Fruit fly (Drosophila melanogaster) whole organism, wandering third instar larva: ENCODE measurements around the gene Rlip.

Experiments
- Abd-B ChIP-seq: fragments of >200 bp; optimal IDR thresholded peaks from 2 replicates; lab custom pipeline; 2017; ENCODE audit warnings: missing biosample characterization, missing genetic modification characterization
- CG32264 ChIP-seq: fragments of 200-800 bp; sonication (Bioruptor generic); optimal IDR thresholded peaks from 2 replicates; lab custom pipeline; 2016; ENCODE audit warnings: missing biosample characterization, missing genetic modification characterization
- CG9705 ChIP-seq: fragments of 200-800 bp; sonication (Bioruptor generic); optimal IDR thresholded peaks from 2 replicates; lab custom pipeline; 2018; ENCODE audit warnings: missing biosample characterization, mild to moderate bottlenecking, missing genetic modification characterization
- CrebA ChIP-seq: fragments of 200-800 bp; sonication (Bioruptor generic); optimal IDR thresholded peaks from 2 replicates; lab custom pipeline; 2016; ENCODE audit warnings: missing biosample characterization, mild to moderate bottlenecking, missing genetic modification characterization, borderline replicate concordance
- Dfd ChIP-seq: fragments of >200 bp; optimal IDR thresholded peaks from 2 replicates; lab custom pipeline; 2017; ENCODE audit warnings: missing biosample characterization, missing genetic modification characterization
- Dif ChIP-seq: fragments of 200-275, 200-300 bp; sonication (Bioruptor generic); optimal IDR thresholded peaks from 2 replicates; lab custom pipeline; 2018; ENCODE audit warnings: missing biosample characterization, missing genetic modification characterization; ENCODE audit not compliant: partially characterized antibody
- GATAd ChIP-seq: sonication (Bioruptor generic); optimal IDR thresholded peaks from 2 replicates; lab custom pipeline; 2016; ENCODE audit warnings: missing biosample characterization, missing genetic modification characterization
- HLH106 ChIP-seq: fragments of 200-800 bp; optimal IDR thresholded peaks from 3 replicates; lab custom pipeline; 2019; ENCODE audit warnings: missing biosample characterization, mild to moderate bottlenecking, missing genetic modification characterization, moderate library complexity
- Hnf4 ChIP-seq: fragments of 200-800 bp; sonication (Bioruptor generic); optimal IDR thresholded peaks from 2 replicates; lab custom pipeline; 2016; ENCODE audit warnings: missing biosample characterization, mild to moderate bottlenecking, missing genetic modification characterization
- Hr78 ChIP-seq: fragments of >200 bp; optimal IDR thresholded peaks from 2 replicates; lab custom pipeline; 2017; ENCODE audit warnings: missing biosample characterization, missing genetic modification characterization
- Hr83 ChIP-seq: fragments of 200-300 bp; sonication (Bioruptor generic); optimal IDR thresholded peaks from 2 replicates; lab custom pipeline; 2016; ENCODE audit warnings: missing biosample characterization, mild to moderate bottlenecking, missing genetic modification characterization, moderate library complexity; ENCODE audit not compliant: poor library complexity, severe bottlenecking
- Jra ChIP-seq: sonication (Bioruptor generic); optimal IDR thresholded peaks from 2 replicates; lab custom pipeline; 2016; ENCODE audit warnings: missing biosample characterization, missing genetic modification characterization
- Mio ChIP-seq: sonication (Bioruptor generic); optimal IDR thresholded peaks from 2 replicates; lab custom pipeline; 2016; ENCODE audit warnings: missing biosample characterization, missing genetic modification characterization
- Myc ChIP-seq: fragments of >200 bp; optimal IDR thresholded peaks from 2 replicates; lab custom pipeline; 2017
- N ChIP-seq: fragments of >200 bp; optimal IDR thresholded peaks from 2 replicates; lab custom pipeline; 2018; ENCODE audit warnings: missing biosample characterization, missing external identifiers, missing genetic modification characterization
- OdsH ChIP-seq: fragments of 200-800 bp; sonication (Bioruptor generic); optimal IDR thresholded peaks from 2 replicates; lab custom pipeline; 2016; ENCODE audit warnings: missing biosample characterization, mild to moderate bottlenecking, missing genetic modification characterization
- Rel ChIP-seq, 2 experiments: fragments of 200-800 bp; sonication (Bioruptor generic) in 1 of 2; optimal IDR thresholded peaks; 2 replicates in 1 of 2; 3 replicates in 1 of 2; lab custom pipeline; 2016 to 2019; ENCODE audit warnings: mild to moderate bottlenecking in 2 of 2, missing biosample characterization in 2 of 2, missing genetic modification characterization in 2 of 2, moderate library complexity in 1 of 2
- Sp1 ChIP-seq: fragments of 200-800 bp; sonication (Bioruptor generic); optimal IDR thresholded peaks from 3 replicates; lab custom pipeline; 2019; ENCODE audit warnings: missing biosample characterization, mild to moderate bottlenecking, missing genetic modification characterization, moderate library complexity
- Vsx2 ChIP-seq: fragments of 200-300, 225-300 bp; sonication (Bioruptor generic); optimal IDR thresholded peaks from 2 replicates; lab custom pipeline; 2018; ENCODE audit warnings: missing biosample characterization, missing genetic modification characterization; ENCODE audit not compliant: partially characterized antibody
- br ChIP-seq: fragments of 200-800 bp; sonication (Bioruptor generic); optimal IDR thresholded peaks from 2 replicates; lab custom pipeline; 2016; ENCODE audit warnings: missing biosample characterization, missing genetic modification characterization
- brk ChIP-seq: fragments of 200-800 bp; sonication (Bioruptor generic); optimal IDR thresholded peaks from 2 replicates; lab custom pipeline; 2016; ENCODE audit warnings: missing biosample characterization, mild to moderate bottlenecking, missing genetic modification characterization
- dl ChIP-seq, 2 experiments: fragments of 175-275, 200-275 bp in 1 of 2; fragments of 200-275 bp in 1 of 2; sonication (Bioruptor generic); optimal IDR thresholded peaks; lab custom pipeline; 2018; ENCODE audit warnings: mild to moderate bottlenecking in 2 of 2, missing biosample characterization in 2 of 2, missing genetic modification characterization in 2 of 2, moderate library complexity in 2 of 2; ENCODE audit not compliant: partially characterized antibody in 2 of 2, insufficient read depth in 1 of 2
- dmrt93B ChIP-seq: fragments of 200-800 bp; sonication (Bioruptor generic); optimal IDR thresholded peaks from 2 replicates; lab custom pipeline; 2018; ENCODE audit warnings: missing biosample characterization, mild to moderate bottlenecking, missing genetic modification characterization
- dsf ChIP-seq: sonication (Bioruptor generic); optimal IDR thresholded peaks from 2 replicates; lab custom pipeline; 2016; ENCODE audit warnings: missing biosample characterization, missing genetic modification characterization, borderline replicate concordance
- ey ChIP-seq: fragments of 200-800 bp; sonication (Bioruptor generic); optimal IDR thresholded peaks from 2 replicates; lab custom pipeline; 2016; ENCODE audit warnings: missing biosample characterization, missing genetic modification characterization
- foxo ChIP-seq, 2 experiments: fragments of 200-800 bp; sonication (Bioruptor generic); optimal IDR thresholded peaks; 2 replicates in 1 of 2; 3 replicates in 1 of 2; lab custom pipeline; 2016 to 2017; ENCODE audit warnings: missing biosample characterization in 2 of 2, missing genetic modification characterization in 2 of 2
- fru ChIP-seq: fragments of 200-800 bp; sonication (Bioruptor generic); optimal IDR thresholded peaks from 3 replicates; lab custom pipeline; 2016; ENCODE audit warnings: missing biosample characterization, mild to moderate bottlenecking, missing genetic modification characterization
- h ChIP-seq: fragments of 200-800 bp; sonication (Bioruptor generic); optimal IDR thresholded peaks from 3 replicates; lab custom pipeline; 2016; ENCODE audit warnings: missing biosample characterization, mild to moderate bottlenecking, missing genetic modification characterization
- jim ChIP-seq: fragments of 175-275, 200-325 bp; sonication (Bioruptor generic); optimal IDR thresholded peaks from 2 replicates; lab custom pipeline; 2016; ENCODE audit warnings: missing biosample characterization, mild to moderate bottlenecking, missing genetic modification characterization
- lola ChIP-seq: fragments of >200 bp; optimal IDR thresholded peaks from 2 replicates; lab custom pipeline; 2017; ENCODE audit warnings: missing biosample characterization, missing genetic modification characterization
- pan ChIP-seq: fragments of >200 bp; optimal IDR thresholded peaks from 2 replicates; lab custom pipeline; 2017
- psq ChIP-seq: fragments of 200-800 bp; sonication (Bioruptor generic); optimal IDR thresholded peaks from 3 replicates; lab custom pipeline; 2017; ENCODE audit warnings: missing biosample characterization, mild to moderate bottlenecking, missing genetic modification characterization, moderate library complexity
- rgr ChIP-seq: fragments of 200-800 bp; sonication (Bioruptor generic); optimal IDR thresholded peaks from 3 replicates; lab custom pipeline; 2016; ENCODE audit warnings: missing biosample characterization, mild to moderate bottlenecking, missing genetic modification characterization
- sage ChIP-seq: fragments of 200-800 bp; sonication (Bioruptor generic); optimal IDR thresholded peaks from 2 replicates; lab custom pipeline; 2016; ENCODE audit warnings: missing biosample characterization, mild to moderate bottlenecking, missing genetic modification characterization
- sv ChIP-seq: fragments of 200-800 bp; sonication (Bioruptor generic); optimal IDR thresholded peaks from 3 replicates; lab custom pipeline; 2016; ENCODE audit warnings: missing biosample characterization, missing genetic modification characterization
- tai ChIP-seq: sonication (Bioruptor generic); optimal IDR thresholded peaks from 2 replicates; lab custom pipeline; 2016; ENCODE audit warnings: missing biosample characterization, missing genetic modification characterization
- usp ChIP-seq: fragments of >200 bp; optimal IDR thresholded peaks from 2 replicates; lab custom pipeline; 2017; ENCODE audit warnings: missing biosample characterization, missing genetic modification characterization
- woc ChIP-seq: sonication (Bioruptor generic); optimal IDR thresholded peaks from 2 replicates; lab custom pipeline; 2016; ENCODE audit warnings: missing biosample characterization, mild to moderate bottlenecking, missing genetic modification characterization

Rlip gene

DNA sequence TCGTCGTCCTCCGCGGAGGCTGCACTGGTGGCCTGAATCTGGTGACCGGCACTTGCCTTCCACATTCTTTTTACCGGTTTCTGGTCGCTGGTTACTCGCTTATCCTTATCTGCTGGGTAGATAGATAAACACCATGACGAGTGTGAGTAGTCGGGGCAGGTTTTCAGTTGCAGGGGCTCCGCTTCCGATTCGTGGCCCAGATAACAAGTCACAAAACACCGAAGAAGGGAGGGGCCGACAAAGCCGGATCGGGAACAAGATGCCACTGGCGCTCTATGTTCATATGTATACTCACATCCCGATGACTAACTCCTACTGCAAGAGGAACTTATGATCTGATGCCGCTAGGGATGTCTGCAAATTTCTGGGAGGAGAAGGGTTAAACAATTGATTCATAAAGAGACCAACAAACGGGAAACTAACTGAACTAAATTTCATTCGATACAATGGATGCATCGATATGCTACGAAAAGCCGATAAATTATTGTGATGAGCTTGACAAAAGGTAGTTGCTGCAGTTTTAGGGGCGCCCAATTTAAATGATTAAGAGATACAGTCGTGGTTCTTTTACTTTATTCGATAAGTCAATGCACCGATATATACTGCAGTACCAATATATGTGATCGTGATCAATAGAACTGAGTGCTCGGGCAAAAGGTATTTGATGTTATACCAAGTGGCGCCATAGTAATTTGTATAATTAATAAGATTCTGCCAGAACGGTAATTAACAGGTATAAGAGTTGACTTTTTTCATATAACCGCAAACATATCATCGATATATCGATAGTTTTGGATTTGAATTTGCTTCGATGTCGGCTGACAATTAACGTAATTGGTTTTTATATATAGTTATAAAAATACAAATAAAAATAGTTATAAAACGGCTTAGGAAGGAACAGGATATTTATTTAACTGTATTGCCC is 46.8 kb downstream of the Rlip start, which contains the start of gene Cortactin:
Cortactin (minus strand) TSS at position 472 of the 925 bp plus-strand sequence.
- TF ChIP-seq CrebA (GFP tag; lab: Kevin White, UChicago), result no peak
- TF ChIP-seq br (GFP tag; lab: Kevin White, UChicago), result no peak
- TF ChIP-seq psq (GFP tag; lab: Kevin White, UChicago), result no peak
- no peak for TF ChIP-seq Mio (GFP tag; lab: Kevin White, UChicago)
- no peak for TF ChIP-seq brk (GFP tag; lab: Kevin White, UChicago)
- no peak for TF ChIP-seq foxo (GFP tag; optimal IDR thresholded peaks at IDR 0.05; lab: Kevin White, UChicago)
- no peak for TF ChIP-seq fru (GFP tag; lab: Kevin White, UChicago)
- no peak for TF ChIP-seq Abd-B (GFP tag; lab: Kevin White, UChicago)
- TF ChIP-seq Dif, result peak; percentile 91
- no peak for TF ChIP-seq ey (GFP tag; lab: Kevin White, UChicago)
- TF ChIP-seq CG9705, result no peak
- TF ChIP-seq N (GFP tag; lab: Kevin White, UChicago), result no peak
- peak; percentile 4 to 44 for TF ChIP-seq dl (GFP tag; optimal IDR thresholded peaks at IDR 0.05; lab: Kevin White, UChicago; ENCODE audit: insufficient read depth in 1 of 2, partially characterized antibody in 2 of 2)
- TF ChIP-seq Jra (GFP tag; lab: Kevin White, UChicago), result peak; percentile 27
- no peak for TF ChIP-seq CG32264
- no peak for TF ChIP-seq tai (GFP tag; lab: Kevin White, UChicago)
- no peak for TF ChIP-seq Sp1 (GFP tag; lab: Kevin White, UChicago)
- no peak for TF ChIP-seq Rel (GFP tag; optimal IDR thresholded peaks at IDR 0.05; lab: Kevin White, UChicago)
- no peak for TF ChIP-seq Rel (tag; optimal IDR thresholded peaks at IDR 0.05; lab: Kevin White, UChicago)
- TF ChIP-seq Dfd, result no peak
- TF ChIP-seq Myc (lab: Kevin White, UChicago), result peak; percentile 37
- no peak for TF ChIP-seq usp
- no peak for TF ChIP-seq dsf
- TF ChIP-seq Hr78, result no peak
- no peak for TF ChIP-seq sage (GFP tag; lab: Kevin White, UChicago)
- TF ChIP-seq dmrt93B, result no peak
- TF ChIP-seq Hr83 (GFP tag; lab: Kevin White, UChicago), result peak; percentile 10
- peak; percentile 11 for TF ChIP-seq Hnf4 (GFP tag; lab: Kevin White, UChicago)
- no peak for TF ChIP-seq jim (GFP tag; lab: Kevin White, UChicago)
- TF ChIP-seq GATAd (GFP tag; lab: Kevin White, UChicago), result no peak

DNA sequence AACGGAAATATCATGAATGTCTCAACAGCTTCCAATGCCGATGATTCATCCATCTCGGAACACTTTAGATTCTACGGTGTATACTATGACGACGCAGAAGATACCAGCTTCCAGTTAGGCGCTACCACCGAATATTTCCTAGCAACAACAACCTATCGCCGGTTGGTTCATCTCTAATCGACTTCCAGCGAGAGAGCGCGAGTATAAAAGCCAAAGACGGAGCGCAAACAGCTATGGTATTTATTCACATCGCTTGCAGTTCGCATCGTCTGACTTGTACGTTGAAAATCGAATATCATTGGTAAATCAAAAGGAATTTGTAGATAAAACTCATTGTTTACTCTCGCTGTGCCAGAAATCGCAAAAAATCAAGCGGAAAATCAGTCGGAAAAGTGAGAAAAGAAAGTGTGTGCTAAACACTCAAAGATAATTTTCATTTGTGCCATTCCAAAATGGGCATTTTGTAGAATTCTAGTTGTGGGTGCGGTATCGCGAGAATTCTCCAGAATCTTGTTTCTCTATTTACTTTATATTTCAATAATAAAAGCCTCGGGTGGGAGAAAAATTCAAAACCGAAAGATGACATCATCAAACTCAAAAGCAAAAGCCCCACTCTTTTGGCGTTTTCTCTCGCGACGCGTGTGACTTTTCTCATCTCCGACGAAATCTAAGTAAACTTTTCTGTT is 47.7 kb downstream of the Rlip start, which contains the start of gene AnxB9:
AnxB9 (plus strand) TSS at position 232 of the 686 bp plus-strand sequence.
- peak; percentile 28 for TF ChIP-seq CG32264
- TF ChIP-seq CG9705, result no peak
- no peak for TF ChIP-seq sage (GFP tag; lab: Kevin White, UChicago)
- peak; percentile 47 for TF ChIP-seq fru (GFP tag; lab: Kevin White, UChicago)
- TF ChIP-seq Rel (GFP tag; optimal IDR thresholded peaks at IDR 0.05; lab: Kevin White, UChicago), result no peak
- TF ChIP-seq Rel (tag; optimal IDR thresholded peaks at IDR 0.05; lab: Kevin White, UChicago), result peak; percentile 44
- no peak for TF ChIP-seq Dfd
- TF ChIP-seq GATAd (GFP tag; lab: Kevin White, UChicago), result no peak
- no peak for TF ChIP-seq Mio (GFP tag; lab: Kevin White, UChicago)
- no peak for TF ChIP-seq psq (GFP tag; lab: Kevin White, UChicago)
- peak; percentile 64 for TF ChIP-seq Sp1 (GFP tag; lab: Kevin White, UChicago)
- TF ChIP-seq br (GFP tag; lab: Kevin White, UChicago), result peak; percentile 52
- TF ChIP-seq OdsH, result peak; percentile 47
- TF ChIP-seq Hr78, result no peak
- TF ChIP-seq rgr, result peak; percentile 79
- peak; percentile 39 for TF ChIP-seq Hnf4 (GFP tag; lab: Kevin White, UChicago)
- peak; percentile 91 for TF ChIP-seq Hr83 (GFP tag; lab: Kevin White, UChicago)
- TF ChIP-seq Abd-B (GFP tag; lab: Kevin White, UChicago), result no peak
- no peak for TF ChIP-seq dl (GFP tag; optimal IDR thresholded peaks at IDR 0.05; lab: Kevin White, UChicago; ENCODE audit: insufficient read depth in 1 of 2, partially characterized antibody in 2 of 2)
- TF ChIP-seq Vsx2, result no peak
- no peak for TF ChIP-seq pan (lab: Kevin White, UChicago)
- peak; percentile 72 for TF ChIP-seq Dif
- no peak for TF ChIP-seq dmrt93B
- TF ChIP-seq Jra (GFP tag; lab: Kevin White, UChicago), result peak; percentile 66
- TF ChIP-seq foxo (GFP tag; optimal IDR thresholded peaks at IDR 0.05; lab: Kevin White, UChicago), result peak in 1 of 2 experiments; percentile 36
- TF ChIP-seq woc (GFP tag; lab: Kevin White, UChicago), result no peak
- TF ChIP-seq tai (GFP tag; lab: Kevin White, UChicago), result no peak
- TF ChIP-seq CrebA (GFP tag; lab: Kevin White, UChicago), result no peak
- TF ChIP-seq sv (GFP tag; lab: Kevin White, UChicago), result peak; percentile 3
- no peak for TF ChIP-seq Myc (lab: Kevin White, UChicago)
- no peak for TF ChIP-seq jim (GFP tag; lab: Kevin White, UChicago)
- TF ChIP-seq ey (GFP tag; lab: Kevin White, UChicago), result no peak
- TF ChIP-seq dsf, result no peak
- no peak for TF ChIP-seq usp
- TF ChIP-seq N (GFP tag; lab: Kevin White, UChicago), result no peak
- peak; percentile 3 for TF ChIP-seq HLH106 (tag; lab: Kevin White, UChicago)
- TF ChIP-seq brk (GFP tag; lab: Kevin White, UChicago), result no peak
- peak; percentile 55 for TF ChIP-seq h (GFP tag; lab: Kevin White, UChicago)
- TF ChIP-seq lola (GFP tag; lab: Kevin White, UChicago), result no peak
